Fruit fly (Drosophila melanogaster) whole organism, embryonic: Measurements from ENCODE around the gene CG15011.

Experiments
- Awh ChIP-seq: fragments of 200-800 bp; sonication (Bioruptor generic); IDR thresholded peaks from 2 replicates; pipeline ENCODE4, ENCODE4 v1.3.6; 2022; ENCODE audit warnings: missing biosample characterization, missing genetic modification characterization
- BEAF-32 ChIP-seq: fragments of 200-800 bp; sonication (Bioruptor generic); optimal IDR thresholded peaks from 3 replicates; lab custom pipeline; 2017; ENCODE audit warnings: missing biosample characterization, missing genetic modification characterization, mild to moderate bottlenecking, moderate library complexity, missing genetic modification reagents
- C15 ChIP-seq: fragments of 200-800 bp; sonication (Bioruptor generic); IDR thresholded peaks from 3 replicates; pipeline ENCODE4 v1.3.6; 2022; ENCODE audit warnings: missing biosample characterization, missing genetic modification characterization
- CG10147 ChIP-seq: fragments of 200-800 bp; sonication (Bioruptor generic); optimal IDR thresholded peaks from 2 replicates; lab custom pipeline; 2019; ENCODE audit warnings: missing biosample characterization, mild to moderate bottlenecking, missing genetic modification characterization, moderate library complexity
- CG11696 ChIP-seq: fragments of 200-800 bp; sonication (Bioruptor generic); IDR thresholded peaks from 2 replicates; pipeline ENCODE4 v1.3.6; 2022; ENCODE audit warnings: missing biosample characterization, missing genetic modification characterization
- CG12219 ChIP-seq: fragments of 200-800 bp; sonication (Bioruptor generic); optimal IDR thresholded peaks from 3 replicates; lab custom pipeline; 2018; ENCODE audit warnings: missing biosample characterization, mild to moderate bottlenecking, missing genetic modification characterization
- CG12236 ChIP-seq: fragments of 200-800 bp; sonication (Bioruptor generic); optimal IDR thresholded peaks from 2 replicates; lab custom pipeline; 2016; ENCODE audit warnings: missing biosample characterization, missing genetic modification characterization
- CG13624 ChIP-seq: fragments of 200-800 bp; sonication (Bioruptor generic); optimal IDR thresholded peaks from 2 replicates; lab custom pipeline; 2016; ENCODE audit warnings: missing biosample characterization, missing genetic modification characterization
- CG14710 ChIP-seq: fragments of 200-800 bp; sonication (Bioruptor generic); optimal IDR thresholded peaks from 3 replicates; lab custom pipeline; 2019; ENCODE audit warnings: missing biosample characterization, mild to moderate bottlenecking, missing genetic modification characterization, moderate library complexity
- CG18011 ChIP-seq: fragments of 200-800 bp; sonication (Bioruptor generic); optimal IDR thresholded peaks from 2 replicates; lab custom pipeline; 2017; ENCODE audit warnings: missing biosample characterization, missing genetic modification characterization, mild to moderate bottlenecking, moderate library complexity, missing genotype
- CG18476 ChIP-seq: fragments of 200-800 bp; sonication (Bioruptor generic); optimal IDR thresholded peaks from 2 replicates; lab custom pipeline; 2016; ENCODE audit warnings: missing biosample characterization, mild to moderate bottlenecking, missing genetic modification characterization
- CG2202 ChIP-seq: fragments of 200-800 bp; sonication (Bioruptor generic); optimal IDR thresholded peaks from 2 replicates; lab custom pipeline; 2018; ENCODE audit warnings: missing biosample characterization, mild to moderate bottlenecking, missing genetic modification characterization
- CG31224 ChIP-seq: fragments of 200-800 bp; sonication (Bioruptor generic); IDR thresholded peaks from 2 replicates; pipeline ENCODE4 v1.3.6; 2022; ENCODE audit warnings: missing biosample characterization, missing genetic modification characterization
- CG31365 ChIP-seq: fragments of 200-800 bp; sonication (Bioruptor generic); optimal IDR thresholded peaks from 2 replicates; lab custom pipeline; 2018; ENCODE audit warnings: missing biosample characterization, mild to moderate bottlenecking, missing genetic modification characterization
- CG34224 ChIP-seq: fragments of 200-800 bp; sonication (Bioruptor generic); IDR thresholded peaks from 3 replicates; pipeline ENCODE4 v1.3.6; 2022; ENCODE audit warnings: missing biosample characterization, missing genetic modification characterization; ENCODE audit not compliant: partially characterized antibody
- CG4730 ChIP-seq: fragments of 200-800 bp; sonication (Bioruptor generic); IDR thresholded peaks from 2 replicates; pipeline ENCODE4 v1.3.6; 2022; ENCODE audit warnings: missing biosample characterization, missing genetic modification characterization
- CG4820 ChIP-seq: fragments of 200-800 bp; sonication (Bioruptor generic); optimal IDR thresholded peaks from 3 replicates; lab custom pipeline; 2016; ENCODE audit warnings: missing biosample characterization, missing genetic modification characterization
- CG6683 ChIP-seq: fragments of 200-800 bp; sonication (Bioruptor generic); optimal IDR thresholded peaks from 2 replicates; lab custom pipeline; 2017; ENCODE audit warnings: missing biosample characterization, mild to moderate bottlenecking, missing genetic modification characterization, missing genetic modification reagents
- CG6854 ChIP-seq: fragments of 200-800 bp; sonication (Bioruptor generic); optimal IDR thresholded peaks from 3 replicates; lab custom pipeline; 2017; ENCODE audit warnings: missing biosample characterization, mild to moderate bottlenecking, missing genetic modification characterization
- CG7963 ChIP-seq: fragments of 200-800 bp; sonication (Bioruptor generic); IDR thresholded peaks from 3 replicates; pipeline ENCODE4 v1.3.6; 2022; ENCODE audit warnings: missing biosample characterization, missing genetic modification characterization; ENCODE audit not compliant: partially characterized antibody
- CG9215 ChIP-seq: fragments of 200-800 bp; sonication (Bioruptor generic); IDR thresholded peaks from 2 replicates; pipeline ENCODE4 v1.3.6; 2022; ENCODE audit warnings: missing biosample characterization, missing genetic modification characterization
- Dad ChIP-seq: fragments of 200-800 bp; sonication (Bioruptor generic); optimal IDR thresholded peaks from 3 replicates; lab custom pipeline; 2016; ENCODE audit warnings: missing biosample characterization, missing genetic modification characterization
- Doc2 ChIP-seq: fragments of 200-800 bp; sonication (Bioruptor generic); IDR thresholded peaks from 2 replicates; pipeline ENCODE4 v1.3.6; 2022; ENCODE audit warnings: missing biosample characterization, missing genetic modification characterization
- Dref ChIP-seq: fragments of 200-800 bp; sonication (Bioruptor generic); IDR thresholded peaks from 2 replicates; pipeline ENCODE4 v1.3.6; 2022; ENCODE audit warnings: missing biosample characterization, missing genetic modification characterization
- Ets97D ChIP-seq: fragments of 200-800 bp; sonication (Bioruptor generic); optimal IDR thresholded peaks from 3 replicates; lab custom pipeline; 2016; ENCODE audit warnings: missing biosample characterization, missing genetic modification characterization
- MBD-R2 ChIP-seq: fragments of 200-800 bp; sonication (Bioruptor generic); IDR thresholded peaks from 2 replicates; pipeline ENCODE4 v1.3.6; 2022; ENCODE audit warnings: missing biosample characterization, missing genetic modification characterization
- Meics ChIP-seq: fragments of 200-800 bp; sonication (Bioruptor generic); optimal IDR thresholded peaks from 2 replicates; lab custom pipeline; 2017; ENCODE audit warnings: missing biosample characterization, mild to moderate bottlenecking, missing genetic modification characterization
- Opbp ChIP-seq: fragments of 200-800 bp; sonication (Bioruptor generic); IDR thresholded peaks from 3 replicates; pipeline ENCODE4 v1.3.6; 2022; ENCODE audit warnings: missing biosample characterization, missing genetic modification characterization; ENCODE audit not compliant: partially characterized antibody
- Sox102F ChIP-seq: fragments of 200-800 bp; sonication (Bioruptor generic); optimal IDR thresholded peaks from 2 replicates; lab custom pipeline; 2018; ENCODE audit warnings: missing biosample characterization, mild to moderate bottlenecking, missing genetic modification characterization, moderate library complexity
- abd-A ChIP-seq: fragments of 200-800 bp; sonication (Bioruptor generic); optimal IDR thresholded peaks from 3 replicates; lab custom pipeline; 2019; ENCODE audit warnings: missing biosample characterization, mild to moderate bottlenecking, missing genetic modification characterization, moderate library complexity
- amos ChIP-seq: fragments of 200-800 bp; sonication (Bioruptor generic); IDR thresholded peaks from 2 replicates; pipeline ENCODE4 v1.3.6; 2022; ENCODE audit warnings: missing biosample characterization, missing genetic modification characterization; ENCODE audit not compliant: partially characterized antibody
- chif ChIP-seq, 2 experiments: fragments of 200-800 bp; sonication (Bioruptor generic); optimal IDR thresholded peaks; 3 replicates each; lab custom pipeline; 2016; ENCODE audit warnings: missing biosample characterization in 2 of 2, missing genetic modification characterization in 2 of 2
- corto ChIP-seq: fragments of 200-800 bp; sonication (Bioruptor generic); optimal IDR thresholded peaks from 2 replicates; lab custom pipeline; 2016; ENCODE audit warnings: missing biosample characterization, mild to moderate bottlenecking, missing genetic modification characterization, moderate library complexity
- dimm ChIP-seq: fragments of 200-800 bp; sonication (Bioruptor generic); IDR thresholded peaks from 2 replicates; pipeline ENCODE4 v1.3.6; 2022; ENCODE audit warnings: missing biosample characterization, missing genetic modification characterization
- ftz-f1 ChIP-seq: fragments of 200-800 bp; sonication (Bioruptor generic); optimal IDR thresholded peaks from 2 replicates; lab custom pipeline; 2016; ENCODE audit warnings: missing biosample characterization, missing genetic modification characterization
- grau ChIP-seq: fragments of 200-800 bp; optimal IDR thresholded peaks from 3 replicates; lab custom pipeline; 2019; ENCODE audit warnings: missing biosample characterization, mild to moderate bottlenecking, missing genetic modification characterization, moderate library complexity
- h ChIP-seq: fragments of >200 bp; optimal IDR thresholded peaks from 2 replicates; lab custom pipeline; 2017
- hkb ChIP-seq, 2 experiments: fragments of 200-800 bp in 1 of 2; fragments of >200 bp in 1 of 2; sonication (Bioruptor generic) in 1 of 2; IDR thresholded peaks in 1 of 2; optimal IDR thresholded peaks in 1 of 2; 2 replicates each; pipeline versions ENCODE4 v1.3.6 to Lab custom; 2017 to 2022; ENCODE audit warnings: missing biosample characterization in 1 of 2, missing genetic modification characterization in 1 of 2
- jigr1 ChIP-seq: fragments of 200-800 bp; sonication (Bioruptor generic); IDR thresholded peaks from 3 replicates; pipeline ENCODE4 v1.3.6; 2022; ENCODE audit warnings: missing biosample characterization, missing genetic modification characterization
- klu ChIP-seq: fragments of 200-800 bp; sonication (Bioruptor generic); IDR thresholded peaks from 2 replicates; pipeline ENCODE4 v1.3.6; 2022; ENCODE audit warnings: missing biosample characterization, missing genetic modification characterization
- kni ChIP-seq: fragments of 200-800 bp; sonication (Bioruptor generic); optimal IDR thresholded peaks from 3 replicates; lab custom pipeline; 2017; ENCODE audit warnings: mild to moderate bottlenecking, missing biosample characterization, missing genetic modification reagents, missing genetic modification characterization
- onecut ChIP-seq: fragments of 200-800 bp; sonication (Bioruptor generic); IDR thresholded peaks from 2 replicates; pipeline ENCODE4 v1.3.6; 2022; ENCODE audit warnings: missing biosample characterization, missing genetic modification characterization
- pan ChIP-seq, 4 experiments: fragments of >200 bp in 3 of 4; fragments of 200-800 bp in 1 of 4; sonication (Bioruptor generic) in 1 of 4; optimal IDR thresholded peaks in 3 of 4; IDR thresholded peaks in 1 of 4; 2 replicates each; pipeline versions ENCODE4 v1.3.6 to Lab custom; 2017 to 2022; ENCODE audit warnings: missing biosample characterization in 2 of 4, missing genetic modification characterization in 2 of 4, mixed read lengths in 1 of 4
- sens-2 ChIP-seq: fragments of 200-800 bp; sonication (Bioruptor generic); IDR thresholded peaks from 2 replicates; pipeline ENCODE4 v1.3.6; 2022; ENCODE audit warnings: missing biosample characterization, missing genetic modification characterization
- sim ChIP-seq: fragments of 200-800 bp; sonication (Bioruptor generic); IDR thresholded peaks from 2 replicates; pipeline ENCODE4 v1.3.6; 2022; ENCODE audit warnings: missing biosample characterization, missing genetic modification characterization
- stc ChIP-seq: fragments of 200-800 bp; sonication (Bioruptor generic); IDR thresholded peaks from 2 replicates; pipeline ENCODE4 v1.3.6; 2022; ENCODE audit warnings: missing biosample characterization, missing genetic modification characterization
- tio ChIP-seq: fragments of 200-800 bp; sonication (Bioruptor generic); optimal IDR thresholded peaks from 2 replicates; lab custom pipeline; 2017; ENCODE audit warnings: missing biosample characterization, missing genetic modification characterization, inconsistent platforms
- trem ChIP-seq: fragments of 200-800 bp; optimal IDR thresholded peaks from 3 replicates; lab custom pipeline; 2019; ENCODE audit warnings: missing biosample characterization, mild to moderate bottlenecking, missing genetic modification characterization, moderate library complexity
- zen ChIP-seq: fragments of 200-800 bp; sonication (Bioruptor generic); optimal IDR thresholded peaks from 3 replicates; lab custom pipeline; 2018; ENCODE audit warnings: missing biosample characterization, mild to moderate bottlenecking, missing genetic modification characterization, moderate library complexity

CG15011 gene

DNA sequence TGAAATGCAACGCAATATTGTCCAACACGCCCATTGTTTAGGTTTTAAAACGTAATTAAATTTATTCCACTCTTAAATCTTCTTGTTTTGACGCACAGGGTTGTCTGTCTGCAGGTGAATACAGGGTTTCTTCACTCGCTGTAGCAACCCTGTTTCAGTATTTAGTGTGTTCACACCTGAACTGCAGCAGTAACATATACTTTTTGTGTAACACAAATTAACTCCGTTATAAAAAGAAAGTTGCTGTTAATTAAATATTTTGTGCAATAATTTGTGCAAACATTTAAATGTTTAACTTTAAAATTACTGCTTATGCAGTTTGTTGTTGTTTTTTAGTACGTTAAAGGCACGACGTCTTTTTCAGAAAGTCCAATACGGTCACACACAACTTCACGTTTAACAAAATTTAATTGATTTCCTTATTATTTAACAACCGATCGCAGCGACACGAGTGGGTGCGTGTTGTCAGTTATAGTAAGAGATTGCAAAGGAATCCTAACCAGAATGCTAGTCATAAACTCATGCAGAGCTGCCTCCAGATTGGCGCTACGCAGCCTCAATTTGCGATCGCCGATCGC is 33.3 kb upstream of the CG15011 start, which contains the start of the genes CG15012 and Fdx2 (continued):
- TF ChIP-seq corto (GFP tag; lab: Kevin White, UChicago) (no peak), CG10147 (GFP tag; lab: Kevin White, UChicago) (peak; percentile 16), Opbp (GFP tag; lab: Robert Waterston, UW) (peak; percentile 36; the same call in 1 of the 3 replicates), hkb (optimal IDR thresholded peaks at IDR 0.05; lab: Kevin White, UChicago) (no peak), hkb (GFP tag; IDR thresholded peaks at IDR 0.05; lab: Robert Waterston, UW) (no peak), CG12219 (GFP tag; lab: Kevin White, UChicago) (no peak), h (lab: Kevin White, UChicago) (no peak), Sox102F (GFP tag; lab: Kevin White, UChicago) (no peak), jigr1 (GFP tag; lab: Robert Waterston, UW) (no peak), Awh (no peak), CG14710 (peak; percentile 91), CG11696 (GFP tag; lab: Robert Waterston, UW) (no peak), dimm (no peak), sim (GFP tag; lab: Robert Waterston, UW) (no peak), CG4730 (GFP tag; lab: Robert Waterston, UW) (no peak), tio (GFP tag; lab: Kevin White, UChicago) (no peak), CG13624 (GFP tag; lab: Kevin White, UChicago) (peak; percentile 48), zen (tag; lab: Kevin White, UChicago) (peak; percentile 61), CG34224 (GFP tag; lab: Robert Waterston, UW) (peak; percentile 53; the same call in 1 of the 3 replicates), grau (tag; lab: Kevin White, UChicago) (peak; percentile 41), ftz-f1 (GFP tag; lab: Kevin White, UChicago) (no peak), pan (optimal IDR thresholded peaks at IDR 0.05; lab: Kevin White, UChicago) (no peak), pan (GFP tag; optimal IDR thresholded peaks at IDR 0.05 in 1 of 2, IDR thresholded peaks at IDR 0.05 in 1 of 2) (no peak), CG18476 (GFP tag; lab: Kevin White, UChicago) (no peak), CG18011 (GFP tag; lab: Kevin White, UChicago) (no peak), CG4820 (GFP tag; lab: Kevin White, UChicago) (no peak), BEAF-32 (peak; percentile 46), klu (no peak), onecut (GFP tag; lab: Robert Waterston, UW) (no peak; the same call in 1 of the 2 replicates), Meics (GFP tag; lab: Kevin White, UChicago) (no peak), MBD-R2 (peak; percentile 92), Doc2 (GFP tag; lab: Robert Waterston, UW) (no peak), abd-A (tag; lab: Kevin White, UChicago) (no peak), C15 (no peak), Ets97D (GFP tag; lab: Kevin White, UChicago) (peak; percentile 71), Dref (peak; percentile 33; the same call in 1 of the 2 replicates), CG6854 (GFP tag; lab: Kevin White, UChicago) (no peak), trem (tag; lab: Kevin White, UChicago) (peak; percentile 80), chif (GFP tag; optimal IDR thresholded peaks at IDR 0.05; lab: Kevin White, UChicago) (peak in 1 of 2 experiments; percentile 21), Dad (GFP tag; lab: Kevin White, UChicago) (peak; percentile 37), kni (no peak), CG31365 (tag; lab: Kevin White, UChicago) (no peak), CG2202 (tag; lab: Kevin White, UChicago) (no peak), sens-2 (no peak), amos (no peak), CG7963 (GFP tag; lab: Robert Waterston, UW) (no peak), CG9215 (GFP tag; lab: Robert Waterston, UW) (no peak), CG6683 (GFP tag; lab: Kevin White, UChicago) (no peak), stc (GFP tag; lab: Robert Waterston, UW) (no peak), CG31224 (GFP tag; lab: Robert Waterston, UW) (no peak), CG12236 (GFP tag; lab: Kevin White, UChicago) (no peak)
